Worm (Caenorhabditis elegans) whole organism, mixed stage, embryonic: Measurements from ENCODE around the gene nlp-48.

Experiments
- M03D4.4 ChIP-seq: sonication (generic microtip); optimal IDR thresholded peaks from 2 replicates; lab custom pipeline; 2017; ENCODE audit warnings: mild to moderate bottlenecking, missing genetic modification characterization, missing compliant biosample characterization
- bed-3 ChIP-seq: fragments of 200-800 bp; sonication (Bioruptor generic); optimal IDR thresholded peaks from 3 replicates; lab custom pipeline; 2018; ENCODE audit warnings: mild to moderate bottlenecking, missing genetic modification characterization, moderate library complexity, missing compliant biosample characterization
- blmp-1 ChIP-seq: fragments of 150-350 bp; optimal IDR thresholded peaks from 2 replicates; lab custom pipeline; 2014; ENCODE audit warnings: missing biosample characterization, missing genetic modification characterization
- ceh-39 ChIP-seq: fragments of 150-350 bp; optimal IDR thresholded peaks from 2 replicates; lab custom pipeline; 2014; ENCODE audit warnings: missing biosample characterization, missing genetic modification characterization
- ceh-43 ChIP-seq: fragments of 200-800 bp; sonication (Bioruptor generic); optimal IDR thresholded peaks from 2 replicates; lab custom pipeline; 2018; ENCODE audit warnings: mild to moderate bottlenecking, missing genetic modification characterization, moderate library complexity, missing compliant biosample characterization
- ceh-83 ChIP-seq: fragments of 200-800 bp; sonication (Bioruptor generic); optimal IDR thresholded peaks from 2 replicates; lab custom pipeline; 2018; ENCODE audit warnings: mild to moderate bottlenecking, missing genetic modification characterization, missing compliant biosample characterization
- ces-1 ChIP-seq: fragments of 150-350 bp; optimal IDR thresholded peaks from 2 replicates; lab custom pipeline; 2014; ENCODE audit warnings: missing biosample characterization, missing genetic modification reagents, missing genetic modification characterization
- cnd-1 ChIP-seq: fragments of 200-800 bp; sonication (Bioruptor generic); optimal IDR thresholded peaks from 2 replicates; lab custom pipeline; 2018; ENCODE audit warnings: mild to moderate bottlenecking, missing genetic modification characterization, missing compliant biosample characterization
- drap-1 ChIP-seq: fragments of 200-800 bp; sonication (Bioruptor generic); optimal IDR thresholded peaks from 3 replicates; lab custom pipeline; 2018; ENCODE audit warnings: mild to moderate bottlenecking, missing genetic modification characterization, missing compliant biosample characterization
- elt-1 ChIP-seq: sonication (generic microtip); optimal IDR thresholded peaks from 2 replicates; lab custom pipeline; 2017; ENCODE audit warnings: missing genetic modification characterization, mild to moderate bottlenecking, missing compliant biosample characterization, antibody characterized with exemption, moderate library complexity, borderline replicate concordance; ENCODE audit not compliant: insufficient read depth
- elt-3 ChIP-seq: fragments of 150-350 bp; optimal IDR thresholded peaks from 2 replicates; lab custom pipeline; 2014; ENCODE audit warnings: missing biosample characterization, missing genetic modification characterization
- flh-1 ChIP-seq: fragments of 200-800 bp; sonication (Bioruptor generic); optimal IDR thresholded peaks from 2 replicates; lab custom pipeline; 2018; ENCODE audit warnings: mild to moderate bottlenecking, missing genetic modification characterization, moderate library complexity, missing compliant biosample characterization
- ham-2 ChIP-seq: fragments of 200-800 bp; sonication (Bioruptor generic); optimal IDR thresholded peaks from 2 replicates; lab custom pipeline; 2018; ENCODE audit warnings: mild to moderate bottlenecking, missing genetic modification characterization, missing compliant biosample characterization
- hlh-1 ChIP-seq: fragments of 150-350 bp; optimal IDR thresholded peaks from 2 replicates; lab custom pipeline; 2014; ENCODE audit warnings: missing biosample characterization, missing genetic modification reagents, missing genetic modification characterization
- lin-13 ChIP-seq: fragments of 150-350 bp; optimal IDR thresholded peaks from 2 replicates; lab custom pipeline; 2014; ENCODE audit warnings: missing biosample characterization, missing genetic modification characterization
- lin-32 ChIP-seq: fragments of 200-800 bp; sonication (Bioruptor generic); optimal IDR thresholded peaks from 2 replicates; lab custom pipeline; 2018; ENCODE audit warnings: mild to moderate bottlenecking, missing genetic modification characterization, missing compliant biosample characterization
- lsy-2 ChIP-seq: fragments of 150-350 bp; optimal IDR thresholded peaks from 2 replicates; lab custom pipeline; 2014; ENCODE audit warnings: missing biosample characterization, missing genetic modification characterization
- mab-5 ChIP-seq: fragments of 150-350 bp; optimal IDR thresholded peaks from 2 replicates; lab custom pipeline; 2014; ENCODE audit warnings: missing biosample characterization, missing genetic modification characterization
- mep-1 ChIP-seq: fragments of 150-350 bp; optimal IDR thresholded peaks from 2 replicates; lab custom pipeline; 2017; ENCODE audit warnings: missing biosample characterization, missing genetic modification reagents, missing genetic modification characterization, inconsistent platforms
- mls-2 ChIP-seq: sonication (generic microtip); optimal IDR thresholded peaks from 2 replicates; lab custom pipeline; 2016; ENCODE audit warnings: mild to moderate bottlenecking, missing genetic modification characterization, moderate library complexity, missing compliant biosample characterization
- nhr-12 ChIP-seq: fragments of 150-350 bp; optimal IDR thresholded peaks from 2 replicates; lab custom pipeline; 2014; ENCODE audit warnings: missing biosample characterization, missing genetic modification characterization
- nhr-2 ChIP-seq: fragments of 150-350 bp; optimal IDR thresholded peaks from 2 replicates; lab custom pipeline; 2014; ENCODE audit warnings: missing biosample characterization, missing genetic modification characterization
- nhr-237 ChIP-seq: fragments of 150-350 bp; optimal IDR thresholded peaks from 2 replicates; lab custom pipeline; 2014; ENCODE audit warnings: missing biosample characterization, missing genetic modification characterization
- nhr-28 ChIP-seq: fragments of 150-350 bp; optimal IDR thresholded peaks from 2 replicates; lab custom pipeline; 2014; ENCODE audit warnings: missing biosample characterization, missing genetic modification characterization
- nhr-76 ChIP-seq: sonication (generic microtip); optimal IDR thresholded peaks from 2 replicates; lab custom pipeline; 2017; ENCODE audit warnings: missing biosample characterization, missing genetic modification characterization
- pha-4 ChIP-seq: fragments of 150-350 bp; optimal IDR thresholded peaks from 2 replicates; lab custom pipeline; 2018; ENCODE audit warnings: missing biosample characterization, missing genetic modification reagents, missing genetic modification characterization
- sem-2 ChIP-seq: fragments of 200-800 bp; sonication (Bioruptor generic); optimal IDR thresholded peaks from 2 replicates; lab custom pipeline; 2018; ENCODE audit warnings: mild to moderate bottlenecking, missing genetic modification characterization, missing compliant biosample characterization
- snpc-4 ChIP-seq: fragments of 150-350 bp; optimal IDR thresholded peaks from 2 replicates; lab custom pipeline; 2014; ENCODE audit warnings: missing biosample characterization, missing genetic modification characterization
- sptf-1 ChIP-seq: sonication (generic microtip); optimal IDR thresholded peaks from 2 replicates; lab custom pipeline; 2017; ENCODE audit warnings: mild to moderate bottlenecking, missing genetic modification characterization, moderate library complexity, missing compliant biosample characterization
- tbx-8 ChIP-seq: fragments of 200-800 bp; sonication (Bioruptor generic); optimal IDR thresholded peaks from 2 replicates; lab custom pipeline; 2018; ENCODE audit warnings: mild to moderate bottlenecking, missing genetic modification characterization, moderate library complexity, missing compliant biosample characterization
- unc-120 ChIP-seq: sonication (generic microtip); optimal IDR thresholded peaks from 2 replicates; lab custom pipeline; 2017; ENCODE audit warnings: missing genetic modification characterization, missing compliant biosample characterization; ENCODE audit not compliant: poor library complexity, severe bottlenecking
- unc-39 ChIP-seq: fragments of 150-350 bp; optimal IDR thresholded peaks from 2 replicates; lab custom pipeline; 2014; ENCODE audit warnings: missing biosample characterization, missing genetic modification characterization
- unc-62 ChIP-seq: fragments of 150-350 bp; optimal IDR thresholded peaks from 2 replicates; lab custom pipeline; 2014; ENCODE audit warnings: missing biosample characterization, missing genetic modification reagents, missing genetic modification characterization
- zip-8 ChIP-seq: fragments of 150-350 bp; optimal IDR thresholded peaks from 2 replicates; lab custom pipeline; 2014; ENCODE audit warnings: missing biosample characterization, missing genetic modification characterization
- ztf-11 ChIP-seq: fragments of 150-350 bp; optimal IDR thresholded peaks from 2 replicates; lab custom pipeline; 2014; ENCODE audit warnings: missing biosample characterization, missing genetic modification characterization

The nlp-48 gene

ce11 chrIII:9401036-9401435 lies at the start of gene nlp-48:
Gene nlp-48 (minus strand): TSS chrIII:9401136.
- no peak for TF ChIP-seq unc-62 (GFP tag; lab: Kevin White, UChicago)
- TF ChIP-seq ces-1 (GFP tag; lab: Kevin White, UChicago): no peak
- TF ChIP-seq sptf-1 (tag; lab: Kevin White, UChicago): no peak
- no peak for TF ChIP-seq mep-1 (tag; lab: Kevin White, UChicago)
- TF ChIP-seq M03D4.4 (tag; lab: Kevin White, UChicago): no peak
- no peak for TF ChIP-seq unc-39 (tag; lab: Kevin White, UChicago)
- TF ChIP-seq cnd-1 (tag; lab: Kevin White, UChicago): no peak
- TF ChIP-seq lin-13 (tag; lab: Kevin White, UChicago): no peak
- no peak for TF ChIP-seq nhr-76 (tag; lab: Kevin White, UChicago)
- no peak for TF ChIP-seq elt-1 (tag; lab: Kevin White, UChicago)

- TF ChIP-seq unc-39 (tag; lab: Kevin White, UChicago) (no peak), ceh-43 (no peak), lin-32 (no peak), mab-5 (tag; lab: Kevin White, UChicago) (no peak), nhr-237 (no peak), nhr-2 (tag; lab: Kevin White, UChicago) (no peak), ces-1 (GFP tag; lab: Kevin White, UChicago) (no peak), drap-1 (GFP tag; lab: Kevin White, UChicago) (no peak), M03D4.4 (tag; lab: Kevin White, UChicago) (no peak), hlh-1 (no peak), unc-120 (no peak), snpc-4 (tag; lab: Kevin White, UChicago) (no peak), ceh-39 (tag; lab: Kevin White, UChicago) (no peak), sptf-1 (tag; lab: Kevin White, UChicago) (no peak), elt-3 (tag; lab: Kevin White, UChicago) (no peak), tbx-8 (GFP tag; lab: Kevin White, UChicago) (no peak), ham-2 (no peak), unc-62 (GFP tag; lab: Kevin White, UChicago) (no peak), mls-2 (tag; lab: Kevin White, UChicago) (no peak), sem-2 (GFP tag; lab: Kevin White, UChicago) (no peak)
These were observed 48.9 kb upstream of the nlp-48 start, which contains the start of gene F54C8.6 for ce11 chrIII:9449831-9450230. Gene F54C8.6 (minus strand): TSS chrIII:9449931.

DNA sequence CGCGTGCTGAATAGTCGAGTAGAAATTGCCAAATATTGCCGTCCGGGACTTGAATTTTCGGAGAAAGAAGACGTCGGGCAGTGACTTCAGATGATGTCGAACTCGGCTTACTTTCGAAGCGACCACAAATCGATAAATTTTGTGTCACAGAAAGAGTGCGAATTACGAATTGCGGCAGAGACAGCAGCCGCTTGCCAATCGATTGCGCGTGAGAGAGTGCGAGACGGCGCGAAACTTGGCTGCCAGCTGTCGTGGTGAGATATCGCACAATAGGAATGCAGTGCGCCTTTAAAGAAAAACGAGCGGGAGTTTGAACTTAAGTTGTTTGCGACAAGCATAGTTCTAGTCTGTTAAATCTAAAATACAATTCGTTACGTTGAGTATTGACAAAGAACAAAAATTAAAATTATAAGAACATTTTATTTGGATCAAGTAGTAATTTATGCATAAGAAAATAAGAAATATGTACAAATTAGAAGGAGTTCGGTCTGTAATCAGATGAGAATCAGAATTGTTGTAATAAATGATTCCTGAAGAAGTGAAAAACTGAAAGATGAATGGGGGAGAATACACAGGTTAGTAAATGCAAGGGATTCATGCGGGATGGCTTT lies 42.6 kb upstream of the nlp-48 start, which contains the start of gene pir-2:
Gene pir-2 (minus strand): TSS at position 218 of the 611 bp plus-strand sequence.
- TF ChIP-seq sptf-1 (tag; lab: Kevin White, UChicago): peak; percentile 73
- TF ChIP-seq hlh-1: peak; percentile 98
- TF ChIP-seq unc-39 (tag; lab: Kevin White, UChicago): no peak
- no peak for TF ChIP-seq snpc-4 (tag; lab: Kevin White, UChicago)
- no peak for TF ChIP-seq bed-3
- peak; percentile 84 for TF ChIP-seq ces-1 (GFP tag; lab: Kevin White, UChicago)
- peak; percentile 66 for TF ChIP-seq ceh-83 (GFP tag; lab: Kevin White, UChicago)
- peak; percentile 63 for TF ChIP-seq ztf-11 (tag; lab: Kevin White, UChicago)
- no peak for TF ChIP-seq blmp-1 (tag; lab: Kevin White, UChicago)
- no peak for TF ChIP-seq nhr-12
- no peak for TF ChIP-seq zip-8
- TF ChIP-seq pha-4 (tag; lab: Kevin White, UChicago): peak; percentile 83
- no peak for TF ChIP-seq flh-1 (GFP tag; lab: Kevin White, UChicago)
- TF ChIP-seq M03D4.4 (tag; lab: Kevin White, UChicago): no peak
- TF ChIP-seq mls-2 (tag; lab: Kevin White, UChicago): peak; percentile 66
- TF ChIP-seq nhr-2 (tag; lab: Kevin White, UChicago): peak; percentile 12
- no peak for TF ChIP-seq nhr-28 (tag; lab: Kevin White, UChicago)
- TF ChIP-seq elt-1 (tag; lab: Kevin White, UChicago): no peak
- TF ChIP-seq lin-32: peak; percentile 83
- peak; percentile 94 for TF ChIP-seq cnd-1 (tag; lab: Kevin White, UChicago)
- no peak for TF ChIP-seq mab-5 (tag; lab: Kevin White, UChicago)
- TF ChIP-seq ham-2: peak; percentile 69
- TF ChIP-seq nhr-76 (tag; lab: Kevin White, UChicago): no peak
- TF ChIP-seq lsy-2: peak; percentile 85
- peak; percentile 74 for TF ChIP-seq unc-62 (GFP tag; lab: Kevin White, UChicago)
- peak; percentile 82 for TF ChIP-seq unc-120
- TF ChIP-seq nhr-237: peak; percentile 65
- TF ChIP-seq tbx-8 (GFP tag; lab: Kevin White, UChicago): no peak
- peak; percentile 32 for TF ChIP-seq drap-1 (GFP tag; lab: Kevin White, UChicago)
- TF ChIP-seq lin-13 (tag; lab: Kevin White, UChicago): peak; percentile 28
- peak; percentile 88 for TF ChIP-seq mep-1 (tag; lab: Kevin White, UChicago)
- no peak for TF ChIP-seq ceh-43
- TF ChIP-seq elt-3 (tag; lab: Kevin White, UChicago): peak; percentile 8
- no peak for TF ChIP-seq sem-2 (GFP tag; lab: Kevin White, UChicago)
- peak; percentile 93 for TF ChIP-seq ceh-39 (tag; lab: Kevin White, UChicago)
